Worm (Caenorhabditis elegans) whole organism, mixed stage, embryonic: ENCODE measurements around the gene sre-35.
"Not testable (repeated sequence)": the region's sequence is repeated elsewhere in the genome, so short reads cannot be mapped to it uniquely, and the experiment has no call there.

ENCODE experiments used
- bed-3 ChIP-seq: fragments of 200-800 bp; sonication (Bioruptor generic); optimal IDR thresholded peaks from 3 replicates; lab custom pipeline; 2018; ENCODE audit warnings: mild to moderate bottlenecking, missing genetic modification characterization, moderate library complexity, missing compliant biosample characterization
- blmp-1 ChIP-seq: fragments of 150-350 bp; optimal IDR thresholded peaks from 2 replicates; lab custom pipeline; 2014; ENCODE audit warnings: missing biosample characterization, missing genetic modification characterization
- ceh-39 ChIP-seq: fragments of 150-350 bp; optimal IDR thresholded peaks from 2 replicates; lab custom pipeline; 2014; ENCODE audit warnings: missing biosample characterization, missing genetic modification characterization
- ceh-43 ChIP-seq: fragments of 200-800 bp; sonication (Bioruptor generic); optimal IDR thresholded peaks from 2 replicates; lab custom pipeline; 2018; ENCODE audit warnings: mild to moderate bottlenecking, missing genetic modification characterization, moderate library complexity, missing compliant biosample characterization
- ceh-83 ChIP-seq: fragments of 200-800 bp; sonication (Bioruptor generic); optimal IDR thresholded peaks from 2 replicates; lab custom pipeline; 2018; ENCODE audit warnings: mild to moderate bottlenecking, missing genetic modification characterization, missing compliant biosample characterization
- ces-1 ChIP-seq: fragments of 150-350 bp; optimal IDR thresholded peaks from 2 replicates; lab custom pipeline; 2014; ENCODE audit warnings: missing biosample characterization, missing genetic modification reagents, missing genetic modification characterization
- cnd-1 ChIP-seq: fragments of 200-800 bp; sonication (Bioruptor generic); optimal IDR thresholded peaks from 2 replicates; lab custom pipeline; 2018; ENCODE audit warnings: mild to moderate bottlenecking, missing genetic modification characterization, missing compliant biosample characterization
- drap-1 ChIP-seq: fragments of 200-800 bp; sonication (Bioruptor generic); optimal IDR thresholded peaks from 3 replicates; lab custom pipeline; 2018; ENCODE audit warnings: mild to moderate bottlenecking, missing genetic modification characterization, missing compliant biosample characterization
- ham-2 ChIP-seq: fragments of 200-800 bp; sonication (Bioruptor generic); optimal IDR thresholded peaks from 2 replicates; lab custom pipeline; 2018; ENCODE audit warnings: mild to moderate bottlenecking, missing genetic modification characterization, missing compliant biosample characterization
- hlh-1 ChIP-seq: fragments of 150-350 bp; optimal IDR thresholded peaks from 2 replicates; lab custom pipeline; 2014; ENCODE audit warnings: missing biosample characterization, missing genetic modification reagents, missing genetic modification characterization
- lin-13 ChIP-seq: fragments of 150-350 bp; optimal IDR thresholded peaks from 2 replicates; lab custom pipeline; 2014; ENCODE audit warnings: missing biosample characterization, missing genetic modification characterization
- lsy-2 ChIP-seq: fragments of 150-350 bp; optimal IDR thresholded peaks from 2 replicates; lab custom pipeline; 2014; ENCODE audit warnings: missing biosample characterization, missing genetic modification characterization
- mab-5 ChIP-seq: fragments of 150-350 bp; optimal IDR thresholded peaks from 2 replicates; lab custom pipeline; 2014; ENCODE audit warnings: missing biosample characterization, missing genetic modification characterization
- nhr-12 ChIP-seq: fragments of 150-350 bp; optimal IDR thresholded peaks from 2 replicates; lab custom pipeline; 2014; ENCODE audit warnings: missing biosample characterization, missing genetic modification characterization
- nhr-2 ChIP-seq: fragments of 150-350 bp; optimal IDR thresholded peaks from 2 replicates; lab custom pipeline; 2014; ENCODE audit warnings: missing biosample characterization, missing genetic modification characterization
- nhr-237 ChIP-seq: fragments of 150-350 bp; optimal IDR thresholded peaks from 2 replicates; lab custom pipeline; 2014; ENCODE audit warnings: missing biosample characterization, missing genetic modification characterization
- nhr-28 ChIP-seq: fragments of 150-350 bp; optimal IDR thresholded peaks from 2 replicates; lab custom pipeline; 2014; ENCODE audit warnings: missing biosample characterization, missing genetic modification characterization
- nhr-76 ChIP-seq: sonication (generic microtip); optimal IDR thresholded peaks from 2 replicates; lab custom pipeline; 2017; ENCODE audit warnings: missing biosample characterization, missing genetic modification characterization
- pha-4 ChIP-seq: fragments of 150-350 bp; optimal IDR thresholded peaks from 2 replicates; lab custom pipeline; 2018; ENCODE audit warnings: missing biosample characterization, missing genetic modification reagents, missing genetic modification characterization
- sem-2 ChIP-seq: fragments of 200-800 bp; sonication (Bioruptor generic); optimal IDR thresholded peaks from 2 replicates; lab custom pipeline; 2018; ENCODE audit warnings: mild to moderate bottlenecking, missing genetic modification characterization, missing compliant biosample characterization
- tbx-8 ChIP-seq: fragments of 200-800 bp; sonication (Bioruptor generic); optimal IDR thresholded peaks from 2 replicates; lab custom pipeline; 2018; ENCODE audit warnings: mild to moderate bottlenecking, missing genetic modification characterization, moderate library complexity, missing compliant biosample characterization
- unc-62 ChIP-seq: fragments of 150-350 bp; optimal IDR thresholded peaks from 2 replicates; lab custom pipeline; 2014; ENCODE audit warnings: missing biosample characterization, missing genetic modification reagents, missing genetic modification characterization
- zip-8 ChIP-seq: fragments of 150-350 bp; optimal IDR thresholded peaks from 2 replicates; lab custom pipeline; 2014; ENCODE audit warnings: missing biosample characterization, missing genetic modification characterization
- ztf-11 ChIP-seq: fragments of 150-350 bp; optimal IDR thresholded peaks from 2 replicates; lab custom pipeline; 2014; ENCODE audit warnings: missing biosample characterization, missing genetic modification characterization

sre-35 gene

DNA sequence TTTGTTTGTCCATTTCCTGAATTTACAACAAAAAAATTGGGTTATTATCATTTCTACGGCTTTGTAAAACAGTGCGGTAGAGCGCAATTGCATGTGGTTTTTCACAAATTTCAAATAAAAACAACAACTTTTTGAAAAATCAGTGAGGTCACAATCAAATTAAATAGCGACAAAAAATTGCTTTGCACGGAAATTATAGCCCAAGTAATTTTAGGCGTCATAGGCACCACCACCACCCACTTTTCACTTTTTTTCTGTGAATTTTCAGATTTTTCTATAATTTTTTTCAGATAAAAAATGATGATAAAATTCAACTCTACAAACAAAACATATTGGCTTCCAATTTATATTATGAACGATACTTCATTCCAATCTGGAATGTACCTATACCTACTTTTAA, 4.6 kb upstream of the sre-35 start, which contains the start of gene sre-38:
Gene sre-38, plus strand, starts transcription at position 301 of the 400 bp plus-strand sequence.
- TF ChIP-seq ces-1 (GFP tag; lab: Kevin White, UChicago) (no peak), nhr-2 (tag; lab: Kevin White, UChicago) (no peak), ham-2 (GFP tag; lab: Kevin White, UChicago) (no peak), nhr-12 (tag; lab: Kevin White, UChicago) (no peak), unc-62 (GFP tag; lab: Kevin White, UChicago) (no peak), tbx-8 (GFP tag; lab: Kevin White, UChicago) (no peak), nhr-76 (tag; lab: Kevin White, UChicago) (no peak)

DNA sequence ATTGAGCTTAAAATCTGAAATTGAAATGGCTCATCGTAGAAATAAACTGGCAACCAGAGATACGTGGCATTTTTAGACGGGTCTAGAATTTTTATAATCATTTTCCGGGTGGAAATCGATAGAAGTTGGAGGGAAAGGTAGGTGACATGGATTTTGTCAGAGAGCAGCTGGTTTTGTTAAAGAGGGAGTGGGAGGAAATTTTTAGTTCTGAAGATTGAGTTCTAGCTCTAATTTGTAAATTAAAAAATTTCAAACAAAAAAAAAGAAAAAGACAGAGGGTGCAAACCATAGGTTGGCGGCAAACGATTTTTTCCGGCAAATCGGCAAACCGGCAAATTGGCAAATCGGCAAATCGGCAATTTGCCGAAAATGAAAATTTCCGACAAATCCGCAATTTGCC, 4.0 kb upstream of the sre-35 start, which contains the start of gene sre-32:
Gene sre-32, minus strand, starts transcription at position 101 of the 400 bp plus-strand sequence.
- TF ChIP-seq bed-3 (GFP tag; lab: Kevin White, UChicago) (no peak), nhr-28 (tag; lab: Kevin White, UChicago) (no peak)

DNA sequence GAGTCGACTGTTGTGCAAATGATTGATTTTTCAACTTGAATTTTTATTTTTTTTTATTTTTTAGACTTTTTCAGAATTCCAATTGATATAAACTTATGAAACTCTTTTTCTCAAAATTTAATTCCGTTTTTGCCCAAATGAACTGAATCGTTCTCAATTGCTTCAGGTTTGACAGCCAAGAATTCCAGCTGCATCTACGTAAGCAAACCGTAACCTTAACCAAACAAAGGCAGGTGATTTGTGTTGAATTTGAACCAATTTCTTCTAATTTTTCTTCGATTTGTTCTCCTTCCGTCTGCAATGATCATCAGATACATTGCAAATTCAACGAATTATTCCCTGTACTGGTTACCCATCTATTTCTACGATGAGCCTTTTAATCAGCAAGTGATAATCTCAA, 2.8 kb downstream of the sre-35 start, which contains the start of gene sre-34:
Gene sre-34, plus strand, starts transcription at position 301 of the 400 bp plus-strand sequence.
- no peak for TF ChIP-seq zip-8 (tag; lab: Kevin White, UChicago)
- TF ChIP-seq blmp-1 (tag; lab: Kevin White, UChicago): no peak
- no peak for TF ChIP-seq mab-5 (tag; lab: Kevin White, UChicago)
- TF ChIP-seq ceh-83 (GFP tag; lab: Kevin White, UChicago): no peak
- no peak for TF ChIP-seq lsy-2 (tag; lab: Kevin White, UChicago)
- no peak for TF ChIP-seq hlh-1 (tag; lab: Kevin White, UChicago)

DNA sequence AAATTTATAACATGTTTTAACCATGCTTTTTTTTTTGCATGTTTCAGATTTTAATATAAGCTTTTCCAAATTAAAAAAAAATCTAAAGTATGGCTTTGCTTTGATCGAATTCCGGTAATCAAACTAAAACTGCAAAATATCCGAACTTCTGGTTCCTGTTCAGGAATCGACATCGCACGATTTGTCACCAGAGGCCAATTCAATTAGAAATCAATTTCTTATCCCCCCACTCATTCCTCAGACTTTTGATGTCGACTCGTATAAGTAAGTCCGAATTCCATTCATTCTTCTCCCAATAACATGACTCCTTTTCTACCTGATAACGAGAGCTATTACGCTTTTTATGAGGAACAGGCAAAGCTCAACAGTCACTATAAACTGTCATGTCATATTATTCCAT, 4.4 kb downstream of the sre-35 start, which contains the start of gene srh-27:
Gene srh-27, plus strand, starts transcription at position 301 of the 400 bp plus-strand sequence.
- TF ChIP-seq mab-5 (tag; lab: Kevin White, UChicago) (no peak), ceh-43 (no peak), zip-8 (tag; lab: Kevin White, UChicago) (no peak), nhr-28 (tag; lab: Kevin White, UChicago) (no peak), nhr-76 (tag; lab: Kevin White, UChicago) (no peak), pha-4 (no peak)

DNA sequence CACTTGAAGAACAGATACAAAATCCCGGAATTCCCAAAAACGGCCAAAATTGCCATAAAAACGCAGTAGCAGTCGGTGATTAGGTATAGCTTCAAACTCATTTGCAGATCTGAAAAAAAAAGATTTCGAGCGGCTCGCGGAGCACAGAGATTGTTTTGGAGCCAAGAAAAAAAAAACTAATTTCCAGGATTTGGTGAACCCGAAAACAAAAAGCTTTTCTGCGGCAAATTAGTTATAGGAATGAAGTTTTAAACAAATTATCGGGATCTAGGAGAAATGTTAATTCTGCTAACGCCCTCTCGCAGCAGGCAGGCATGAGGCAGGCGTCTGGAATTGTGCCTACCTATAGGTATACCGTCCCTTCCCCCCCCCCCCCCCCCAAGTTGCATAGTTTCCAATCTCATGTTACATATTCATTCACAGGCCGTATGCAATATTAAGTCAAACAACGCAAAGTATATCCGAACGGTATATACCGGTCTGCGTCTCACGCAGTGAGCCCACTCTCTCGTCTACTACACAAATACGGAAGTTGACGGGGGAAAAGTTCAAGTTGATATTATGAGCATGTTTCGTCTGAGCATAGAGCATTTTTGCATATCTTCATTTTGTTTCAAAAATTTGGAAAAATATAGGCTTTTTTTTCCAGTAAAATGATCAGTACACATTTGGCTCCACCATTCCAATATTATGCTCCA, 7.8 kb downstream of the sre-35 start, which contains the start of the genes W05H5.1 and pitr-6:
Gene W05H5.1, minus strand, starts transcription at position 101 of the 698 bp plus-strand sequence.
Gene pitr-6, plus strand, starts transcription at position 648 of the 698 bp plus-strand sequence.
- TF ChIP-seq ztf-11 (tag; lab: Kevin White, UChicago) (no peak), ceh-39 (tag; lab: Kevin White, UChicago) (no peak), pha-4 (peak; percentile 14), nhr-237 (tag; lab: Kevin White, UChicago) (no peak)
- TF ChIP-seq, all 35 proteins: peak for 1

DNA sequence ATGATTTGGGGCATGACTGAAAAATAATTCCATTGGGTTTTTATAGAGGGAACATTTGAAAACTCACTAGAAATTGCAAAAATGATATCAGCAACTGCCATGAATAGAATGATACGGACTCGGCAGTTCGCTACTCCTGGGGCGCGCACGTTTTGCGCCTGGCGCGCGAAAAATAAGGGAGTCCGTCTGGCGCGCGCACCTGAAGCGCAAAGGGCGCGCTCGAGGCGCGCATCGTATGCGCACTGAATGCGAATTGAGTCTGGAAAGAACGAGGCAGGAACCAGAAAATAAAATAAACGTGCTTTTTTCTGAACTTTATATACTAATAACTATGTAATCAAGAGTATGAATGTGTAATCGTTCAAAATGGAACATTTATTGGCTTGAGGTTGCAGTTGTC, 11.5 kb downstream of the sre-35 start, which contains the start of gene Y57A10C.10:
Gene Y57A10C.10, minus strand, starts transcription at position 101 of the 400 bp plus-strand sequence.
- TF ChIP-seq drap-1 (GFP tag; lab: Kevin White, UChicago); sem-2; ces-1 (GFP tag; lab: Kevin White, UChicago): not testable (repeated sequence)

DNA sequence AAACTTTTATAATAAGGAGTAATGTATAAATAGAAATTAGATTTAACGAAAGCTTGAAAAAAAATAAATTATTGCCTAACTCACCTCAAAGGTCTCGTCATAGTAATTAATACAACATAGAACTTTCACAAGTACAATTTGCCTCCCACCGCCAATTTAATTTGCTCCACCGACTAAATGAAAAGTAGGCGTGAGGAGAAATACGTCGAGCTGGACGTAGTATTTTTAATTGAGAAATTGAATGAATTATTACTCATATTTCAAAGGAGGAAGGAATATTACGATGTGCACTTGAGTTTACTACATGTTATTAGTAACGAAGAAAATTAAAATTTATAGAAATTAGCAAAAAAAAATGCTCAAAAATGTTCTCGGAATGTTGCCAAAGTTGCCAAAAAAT, 14.2 kb downstream of the sre-35 start, which contains the start of gene Y57A10C.9:
Gene Y57A10C.9, minus strand, starts transcription at position 101 of the 400 bp plus-strand sequence.
- TF ChIP-seq zip-8 (tag; lab: Kevin White, UChicago) (no peak), drap-1 (GFP tag; lab: Kevin White, UChicago) (no peak), nhr-2 (tag; lab: Kevin White, UChicago) (no peak), lin-13 (tag; lab: Kevin White, UChicago) (no peak), sem-2 (no peak), cnd-1 (tag; lab: Kevin White, UChicago) (no peak)

DNA sequence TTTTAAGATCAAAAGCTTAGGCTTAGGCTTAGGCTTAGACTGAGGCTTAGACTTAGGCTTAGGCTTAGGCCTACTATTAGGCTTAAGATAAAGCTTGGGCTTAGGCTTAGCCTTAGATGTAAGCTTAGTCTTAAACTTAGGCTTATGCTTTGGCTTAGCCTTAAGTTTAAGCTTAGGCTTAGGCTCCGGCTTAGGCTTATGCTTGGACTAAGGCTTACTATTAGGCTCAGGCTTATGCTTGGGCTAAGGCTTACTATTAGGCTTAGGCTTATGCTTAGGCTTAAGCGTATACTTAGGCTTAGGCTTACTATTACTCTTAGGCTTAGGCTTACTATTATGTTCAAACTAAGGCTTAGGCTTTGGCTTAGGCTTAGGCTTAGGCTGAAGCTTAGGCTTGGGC, 15.9 kb downstream of the sre-35 start:
- TF ChIP-seq nhr-2 (tag; lab: Kevin White, UChicago) (no peak), ham-2 (GFP tag; lab: Kevin White, UChicago) (peak; percentile 65), ceh-43 (no peak), ceh-39 (tag; lab: Kevin White, UChicago) (no peak), hlh-1 (tag; lab: Kevin White, UChicago) (no peak)
- TF ChIP-seq, all 35 proteins: peak for 1
